Worm (Caenorhabditis elegans) whole organism, mixed stage, embryonic: Measurements from ENCODE around the gene C49F8.15.

ENCODE experiments used
- cnd-1 ChIP-seq: fragments of 200-800 bp; sonication (Bioruptor generic); optimal IDR thresholded peaks from 2 replicates; lab custom pipeline; 2018; ENCODE audit warnings: mild to moderate bottlenecking, missing genetic modification characterization, missing compliant biosample characterization
- elt-1 ChIP-seq: sonication (generic microtip); optimal IDR thresholded peaks from 2 replicates; lab custom pipeline; 2017; ENCODE audit warnings: missing genetic modification characterization, mild to moderate bottlenecking, missing compliant biosample characterization, antibody characterized with exemption, moderate library complexity, borderline replicate concordance; ENCODE audit not compliant: insufficient read depth
- ham-2 ChIP-seq: fragments of 200-800 bp; sonication (Bioruptor generic); optimal IDR thresholded peaks from 2 replicates; lab custom pipeline; 2018; ENCODE audit warnings: mild to moderate bottlenecking, missing genetic modification characterization, missing compliant biosample characterization
- hlh-1 ChIP-seq: fragments of 150-350 bp; optimal IDR thresholded peaks from 2 replicates; lab custom pipeline; 2014; ENCODE audit warnings: missing biosample characterization, missing genetic modification reagents, missing genetic modification characterization
- lin-13 ChIP-seq: fragments of 150-350 bp; optimal IDR thresholded peaks from 2 replicates; lab custom pipeline; 2014; ENCODE audit warnings: missing biosample characterization, missing genetic modification characterization
- mab-5 ChIP-seq: fragments of 150-350 bp; optimal IDR thresholded peaks from 2 replicates; lab custom pipeline; 2014; ENCODE audit warnings: missing biosample characterization, missing genetic modification characterization
- mep-1 ChIP-seq: fragments of 150-350 bp; optimal IDR thresholded peaks from 2 replicates; lab custom pipeline; 2017; ENCODE audit warnings: missing biosample characterization, missing genetic modification reagents, missing genetic modification characterization, inconsistent platforms
- nhr-12 ChIP-seq: fragments of 150-350 bp; optimal IDR thresholded peaks from 2 replicates; lab custom pipeline; 2014; ENCODE audit warnings: missing biosample characterization, missing genetic modification characterization
- nhr-2 ChIP-seq: fragments of 150-350 bp; optimal IDR thresholded peaks from 2 replicates; lab custom pipeline; 2014; ENCODE audit warnings: missing biosample characterization, missing genetic modification characterization
- nhr-237 ChIP-seq: fragments of 150-350 bp; optimal IDR thresholded peaks from 2 replicates; lab custom pipeline; 2014; ENCODE audit warnings: missing biosample characterization, missing genetic modification characterization
- nhr-76 ChIP-seq: sonication (generic microtip); optimal IDR thresholded peaks from 2 replicates; lab custom pipeline; 2017; ENCODE audit warnings: missing biosample characterization, missing genetic modification characterization
- unc-62 ChIP-seq: fragments of 150-350 bp; optimal IDR thresholded peaks from 2 replicates; lab custom pipeline; 2014; ENCODE audit warnings: missing biosample characterization, missing genetic modification reagents, missing genetic modification characterization

- TF ChIP-seq nhr-76 (no peak), nhr-12 (tag; lab: Kevin White, UChicago) (no peak), ham-2 (no peak), unc-62 (GFP tag; lab: Kevin White, UChicago) (no peak), lin-13 (tag; lab: Kevin White, UChicago) (no peak), cnd-1 (tag; lab: Kevin White, UChicago) (no peak), mep-1 (tag; lab: Kevin White, UChicago) (no peak), elt-1 (no peak), mab-5 (tag; lab: Kevin White, UChicago) (no peak), hlh-1 (tag; lab: Kevin White, UChicago) (no peak), nhr-237 (no peak), nhr-2 (no peak)
These were observed 14.5 kb upstream of the C49F8.15 start, which contains the start of the genes C49F8.14 and gem-1 for ce11 chrX:13376851-13377250.
